Worm (Caenorhabditis elegans): ENCODE results near the gene nhr-177.

nhr-177 gene

ce11 chrV:1640008-1640407 lies 29.9 kb downstream of the nhr-177 start, which contains the start of gene str-221:
TSS of gene str-221 (plus strand) at chrV:1640308.
- TF ChIP-seq elt-4 (tag; optimal IDR thresholded peaks at IDR 0.05) (no peak), K02D7.2 (tag; optimal IDR thresholded peaks at IDR 0.05) (no peak), ceh-19 (GFP tag; optimal IDR thresholded peaks at IDR 0.05) (no peak), ztf-16 (tag; optimal IDR thresholded peaks at IDR 0.05) (no peak), ceh-34 (tag; optimal IDR thresholded peaks at IDR 0.05) (no peak)

- TF ChIP-seq ahr-1 (tag; optimal IDR thresholded peaks at IDR 0.05), result no peak
- TF ChIP-seq nhr-232 (tag; optimal IDR thresholded peaks at IDR 0.05), result no peak
- TF ChIP-seq fkh-10 (GFP tag; optimal IDR thresholded peaks at IDR 0.05), result no peak
- TF ChIP-seq nhr-11 (tag; optimal IDR thresholded peaks at IDR 0.05), result no peak
- no peak for TF ChIP-seq pha-4 (tag; optimal IDR thresholded peaks at IDR 0.05)
- TF ChIP-seq unc-3 (GFP tag; conservative IDR thresholded peaks at IDR 0.05), result no peak
- TF ChIP-seq unc-3 (tag; optimal IDR thresholded peaks at IDR 0.05), result no peak
- no peak for TF ChIP-seq fkh-6 (tag; optimal IDR thresholded peaks at IDR 0.05)
- TF ChIP-seq hlh-13 (GFP tag; optimal IDR thresholded peaks at IDR 0.05), result no peak
- no peak for TF ChIP-seq pat-9 (tag; optimal IDR thresholded peaks at IDR 0.05)
- no peak for TF ChIP-seq ceh-2 (tag; optimal IDR thresholded peaks at IDR 0.05)
- no peak for TF ChIP-seq elt-2 (tag; optimal IDR thresholded peaks at IDR 0.05)
- no peak for TF ChIP-seq syd-9 (tag; optimal IDR thresholded peaks at IDR 0.05)
- TF ChIP-seq ceh-31 (tag; optimal IDR thresholded peaks at IDR 0.05), result no peak
- TF ChIP-seq ceh-9 (tag; optimal IDR thresholded peaks at IDR 0.05), result no peak
- TF ChIP-seq unc-55 (GFP tag; optimal IDR thresholded peaks at IDR 0.05), result no peak
- TF ChIP-seq pag-3 (tag; optimal IDR thresholded peaks at IDR 0.05; ENCODE audit: borderline replicate concordance), result no peak
- no peak for TF ChIP-seq T23F11.4 (GFP tag; optimal IDR thresholded peaks at IDR 0.05)
Observed at ce11 chrV:1642199-1642598, 32.1 kb downstream of the nhr-177 start, which contains the start of gene Y46H3D.1. TSS of gene Y46H3D.1 (plus strand) at chrV:1642499.

ce11 chrV:1642768-1643167 lies 32.7 kb downstream of the nhr-177 start:
- TF ChIP-seq sox-2 (GFP tag; IDR thresholded peaks at IDR 0.05) (no peak), zip-5 (tag; optimal IDR thresholded peaks at IDR 0.05) (no peak)

ce11 chrV:1643886-1644285 lies 33.8 kb downstream of the nhr-177 start, which contains the start of gene alh-2:
TSS of gene alh-2 (plus strand) at chrV:1644169.
- no peak for TF ChIP-seq unc-86 (tag; optimal IDR thresholded peaks at IDR 0.05)
- no peak for TF ChIP-seq ceh-2 (tag; optimal IDR thresholded peaks at IDR 0.05)
- TF ChIP-seq ref-2 (tag; optimal IDR thresholded peaks at IDR 0.05), result no peak
- no peak for TF ChIP-seq tbx-7 (tag; optimal IDR thresholded peaks at IDR 0.05)
- no peak for TF ChIP-seq nhr-11 (tag; optimal IDR thresholded peaks at IDR 0.05)
- no peak for TF ChIP-seq C08G9.2 (tag; optimal IDR thresholded peaks at IDR 0.05)
- no peak for TF ChIP-seq tbx-2 (tag; optimal IDR thresholded peaks at IDR 0.05)
- TF ChIP-seq pros-1 (tag; optimal IDR thresholded peaks at IDR 0.05), result no peak
- no peak for TF ChIP-seq npax-4 (tag; optimal IDR thresholded peaks at IDR 0.05)
- no peak for TF ChIP-seq rnt-1 (tag; optimal IDR thresholded peaks at IDR 0.05)
- no peak for TF ChIP-seq F13H6.1 (tag; optimal IDR thresholded peaks at IDR 0.05)

ce11 chrV:1648000-1648399 lies 37.9 kb downstream of the nhr-177 start, which contains the start of gene irld-45:
TSS of gene irld-45 (plus strand) at chrV:1648300.
- TF ChIP-seq K09A11.1 (tag; optimal IDR thresholded peaks at IDR 0.05; ENCODE audit: insufficient read depth), result no peak
- TF ChIP-seq ets-4 (tag; optimal IDR thresholded peaks at IDR 0.05), result no peak
- TF ChIP-seq pqm-1 (tag; optimal IDR thresholded peaks at IDR 0.05), result no peak
- TF ChIP-seq mec-3 (tag; optimal IDR thresholded peaks at IDR 0.05; ENCODE audit: borderline replicate concordance), result no peak
- no peak for TF ChIP-seq eyg-1 (tag; optimal IDR thresholded peaks at IDR 0.05)
- TF ChIP-seq hlh-15 (tag; optimal IDR thresholded peaks at IDR 0.05), result no peak

All from whole organism, late embryonic.